Fruit fly (Drosophila melanogaster) whole organism, adult: Measurements from ENCODE around the gene CG9372.

Experiments
- CG11617 ChIP-seq: fragments of 200-800 bp; sonication (Bioruptor generic); optimal IDR thresholded peaks from 2 replicates; lab custom pipeline; 2017; ENCODE audit warnings: mild to moderate bottlenecking, missing biosample characterization, missing genetic modification reagents, missing genetic modification characterization
- CG14711 ChIP-seq: fragments of 200-800 bp; sonication (Bioruptor generic); optimal IDR thresholded peaks from 2 replicates; lab custom pipeline; 2018; ENCODE audit warnings: missing biosample characterization, mild to moderate bottlenecking, missing genetic modification characterization, moderate library complexity
- CG1620 ChIP-seq: fragments of 200-800 bp; sonication (Bioruptor generic); optimal IDR thresholded peaks from 2 replicates; lab custom pipeline; 2016; ENCODE audit warnings: missing biosample characterization, missing genetic modification characterization
- CG7045 ChIP-seq: fragments of 200-800 bp; sonication (Bioruptor generic); optimal IDR thresholded peaks from 2 replicates; lab custom pipeline; 2017; ENCODE audit warnings: missing biosample characterization, mild to moderate bottlenecking, missing genetic modification characterization
- Hr96 ChIP-seq: fragments of 200-800 bp; sonication (Bioruptor generic); optimal IDR thresholded peaks from 2 replicates; lab custom pipeline; 2016; ENCODE audit warnings: missing biosample characterization, missing genetic modification characterization
- Mnt ChIP-seq: fragments of 200-800 bp; sonication (Bioruptor generic); optimal IDR thresholded peaks from 2 replicates; lab custom pipeline; 2016; ENCODE audit warnings: missing biosample characterization, mild to moderate bottlenecking, missing genetic modification characterization
- tj ChIP-seq: fragments of 200-800 bp; sonication (Bioruptor generic); optimal IDR thresholded peaks from 3 replicates; lab custom pipeline; 2017; ENCODE audit warnings: missing biosample characterization, mild to moderate bottlenecking, missing genetic modification characterization, moderate library complexity

- TF ChIP-seq Hr96 (GFP tag; lab: Kevin White, UChicago) (no peak), Mnt (no peak), tj (GFP tag; lab: Kevin White, UChicago) (no peak), CG14711 (tag; lab: Kevin White, UChicago) (no peak), CG7045 (no peak), CG1620 (no peak), CG11617 (GFP tag; lab: Kevin White, UChicago) (no peak)
These were observed 48.6 kb upstream of the CG9372 start for dm6 chr3L:19557197-19557995.
